Fruit fly (Drosophila melanogaster) whole organism, embryonic: Measurements from ENCODE around the gene Nak.

Source experiments
- Atf3 ChIP-seq: fragments of 200-800 bp; sonication (Bioruptor generic); optimal IDR thresholded peaks from 3 replicates; lab custom pipeline; 2016; ENCODE audit warnings: missing biosample characterization, missing genetic modification characterization
- Awh ChIP-seq: fragments of 200-800 bp; sonication (Bioruptor generic); IDR thresholded peaks from 2 replicates; pipeline ENCODE4, ENCODE4 v1.3.6; 2022; ENCODE audit warnings: missing biosample characterization, missing genetic modification characterization
- Blimp-1 ChIP-seq: fragments of 200-800 bp; sonication (Bioruptor generic); optimal IDR thresholded peaks from 3 replicates; lab custom pipeline; 2018; ENCODE audit warnings: missing biosample characterization, missing genetic modification characterization, mild to moderate bottlenecking, moderate library complexity, missing genetic modification reagents
- CG10431 ChIP-seq: fragments of 200-800 bp; sonication (Bioruptor generic); optimal IDR thresholded peaks from 3 replicates; lab custom pipeline; 2018; ENCODE audit warnings: missing biosample characterization, mild to moderate bottlenecking, missing genetic modification characterization
- CG10979 ChIP-seq: fragments of 200-800 bp; sonication (Bioruptor generic); optimal IDR thresholded peaks from 2 replicates; lab custom pipeline; 2018; ENCODE audit warnings: missing biosample characterization, mild to moderate bottlenecking, missing genetic modification characterization, moderate library complexity
- CG11456 ChIP-seq: fragments of 200-800 bp; sonication (Bioruptor generic); IDR thresholded peaks from 3 replicates; pipeline ENCODE4 v1.3.6; 2022; ENCODE audit warnings: missing biosample characterization, missing genetic modification characterization
- CG12299 ChIP-seq: fragments of 200-800 bp; sonication (Bioruptor generic); optimal IDR thresholded peaks from 2 replicates; lab custom pipeline; 2018; ENCODE audit warnings: missing biosample characterization, mild to moderate bottlenecking, missing genetic modification characterization
- CG13424 ChIP-seq: fragments of 200-800 bp; sonication (Bioruptor generic); optimal IDR thresholded peaks from 2 replicates; lab custom pipeline; 2019; ENCODE audit warnings: missing biosample characterization, mild to moderate bottlenecking, missing genetic modification characterization, moderate library complexity
- CG14014 ChIP-seq: fragments of 200-800 bp; sonication (Bioruptor generic); IDR thresholded peaks from 2 replicates; pipeline ENCODE4 v1.3.6; 2022; ENCODE audit warnings: missing biosample characterization, missing genetic modification characterization
- CG14050 ChIP-seq: fragments of 200-800 bp; sonication (Bioruptor generic); IDR thresholded peaks from 3 replicates; pipeline ENCODE4 v1.3.6; 2022; ENCODE audit warnings: missing biosample characterization, missing genetic modification characterization
- CG15269 ChIP-seq: fragments of 200-800 bp; sonication (Bioruptor generic); optimal IDR thresholded peaks from 2 replicates; lab custom pipeline; 2018; ENCODE audit warnings: missing biosample characterization, mild to moderate bottlenecking, missing genetic modification characterization, moderate library complexity
- CG16863 ChIP-seq: fragments of 200-800 bp; sonication (Bioruptor generic); optimal IDR thresholded peaks from 3 replicates; lab custom pipeline; 2016; ENCODE audit warnings: missing biosample characterization, missing genetic modification characterization
- CG17829 ChIP-seq: fragments of 200-800 bp; optimal IDR thresholded peaks from 2 replicates; lab custom pipeline; 2019; ENCODE audit warnings: missing biosample characterization, mild to moderate bottlenecking, missing genetic modification characterization, moderate library complexity
- CG18262 ChIP-seq: fragments of 200-800 bp; optimal IDR thresholded peaks from 3 replicates; lab custom pipeline; 2019; ENCODE audit warnings: missing biosample characterization, mild to moderate bottlenecking, missing genetic modification characterization, moderate library complexity
- CG32767 ChIP-seq: fragments of 200-800 bp; sonication (Bioruptor generic); IDR thresholded peaks from 2 replicates; pipeline ENCODE4 v1.3.6; 2022; ENCODE audit warnings: missing biosample characterization, missing genetic modification characterization
- CG34376 ChIP-seq: fragments of 200-800 bp; sonication (Bioruptor generic); optimal IDR thresholded peaks from 2 replicates; lab custom pipeline; 2018; ENCODE audit warnings: missing biosample characterization, mild to moderate bottlenecking, missing genetic modification characterization
- CG6272 ChIP-seq: fragments of 200-800 bp; sonication (Bioruptor generic); IDR thresholded peaks from 2 replicates; pipeline ENCODE4 v1.3.6; 2022; ENCODE audit warnings: missing biosample characterization, missing genetic modification characterization
- CG8089 ChIP-seq: fragments of 200-800 bp; sonication (Bioruptor generic); optimal IDR thresholded peaks from 3 replicates; lab custom pipeline; 2016; ENCODE audit warnings: missing biosample characterization, missing genetic modification characterization
- CG8388 ChIP-seq: fragments of 200-800 bp; sonication (Bioruptor generic); optimal IDR thresholded peaks from 2 replicates; lab custom pipeline; 2019; ENCODE audit warnings: missing biosample characterization, mild to moderate bottlenecking, missing genetic modification characterization, moderate library complexity
- CG9797 ChIP-seq: fragments of 200-800 bp; sonication (Bioruptor generic); optimal IDR thresholded peaks from 3 replicates; lab custom pipeline; 2018; ENCODE audit warnings: missing biosample characterization, mild to moderate bottlenecking, missing genetic modification characterization
- Dfd ChIP-seq, 2 experiments: fragments of >200 bp; optimal IDR thresholded peaks; 2 replicates each; lab custom pipeline; 2017; ENCODE audit warnings: missing biosample characterization in 2 of 2, missing genetic modification characterization in 2 of 2
- Gsc ChIP-seq: fragments of 200-800 bp; sonication (Bioruptor generic); IDR thresholded peaks from 2 replicates; pipeline ENCODE4 v1.3.6; 2022; ENCODE audit warnings: missing biosample characterization, missing genetic modification characterization
- H2.0 ChIP-seq: fragments of 200-800 bp; sonication (Bioruptor generic); IDR thresholded peaks from 2 replicates; pipeline ENCODE4 v1.3.6; 2022; ENCODE audit warnings: missing biosample characterization, missing genetic modification characterization
- Poxn ChIP-seq: fragments of 200-800 bp; sonication (Bioruptor generic); IDR thresholded peaks from 2 replicates; pipeline ENCODE4 v1.3.6; 2022; ENCODE audit warnings: missing biosample characterization, missing genetic modification characterization
- Ptx1 ChIP-seq: fragments of 200-800 bp; sonication (Bioruptor generic); IDR thresholded peaks from 2 replicates; pipeline ENCODE4 v1.3.6; 2022; ENCODE audit warnings: missing biosample characterization, missing genetic modification characterization
- Sry-δ ChIP-seq: fragments of 200-800 bp; sonication (Bioruptor generic); optimal IDR thresholded peaks from 2 replicates; lab custom pipeline; 2016; ENCODE audit warnings: missing biosample characterization, missing genetic modification characterization
- Vsx1 ChIP-seq: fragments of 200-800 bp; sonication (Bioruptor generic); optimal IDR thresholded peaks from 2 replicates; lab custom pipeline; 2017; ENCODE audit warnings: missing biosample characterization, mild to moderate bottlenecking, missing genetic modification characterization, missing genetic modification reagents
- ato ChIP-seq: fragments of 200-800 bp; sonication (Bioruptor generic); IDR thresholded peaks from 2 replicates; pipeline ENCODE4 v1.3.6; 2022; ENCODE audit warnings: missing biosample characterization, missing genetic modification characterization; ENCODE audit not compliant: partially characterized antibody
- br ChIP-seq: fragments of >200 bp; optimal IDR thresholded peaks from 2 replicates; lab custom pipeline; 2017
- bsh ChIP-seq, 2 experiments: fragments of 200-800 bp; sonication (Bioruptor generic); optimal IDR thresholded peaks; 2 replicates each; lab custom pipeline; 2017 to 2018; ENCODE audit warnings: mild to moderate bottlenecking in 2 of 2, missing biosample characterization in 2 of 2, missing genetic modification characterization in 2 of 2, moderate library complexity in 1 of 2
- chm ChIP-seq: fragments of 200-800 bp; sonication (Bioruptor generic); IDR thresholded peaks from 2 replicates; pipeline ENCODE4 v1.3.6; 2022; ENCODE audit warnings: missing biosample characterization, missing genetic modification characterization
- danr ChIP-seq: fragments of 200-800 bp; sonication (Bioruptor generic); IDR thresholded peaks from 2 replicates; pipeline ENCODE4 v1.3.6; 2022; ENCODE audit warnings: missing biosample characterization, missing genetic modification characterization
- disco-r ChIP-seq: fragments of 200-800 bp; sonication (Bioruptor generic); optimal IDR thresholded peaks from 2 replicates; lab custom pipeline; 2016; ENCODE audit warnings: missing biosample characterization, missing genetic modification characterization
- dysf ChIP-seq: fragments of 200-800 bp; sonication (Bioruptor generic); IDR thresholded peaks from 3 replicates; pipeline ENCODE4 v1.3.6; 2022; ENCODE audit warnings: missing biosample characterization, missing genetic modification characterization
- fd64A ChIP-seq: fragments of 200-800 bp; sonication (Bioruptor generic); optimal IDR thresholded peaks from 3 replicates; lab custom pipeline; 2018; ENCODE audit warnings: missing biosample characterization, mild to moderate bottlenecking, missing genetic modification characterization
- fd96Cb ChIP-seq: fragments of 200-800 bp; sonication (Bioruptor generic); optimal IDR thresholded peaks from 2 replicates; lab custom pipeline; 2018; ENCODE audit warnings: missing biosample characterization, mild to moderate bottlenecking, missing genetic modification characterization, moderate library complexity
- fru ChIP-seq: fragments of >200 bp; optimal IDR thresholded peaks from 2 replicates; lab custom pipeline; 2017
- ken ChIP-seq: fragments of 200-800 bp; sonication (Bioruptor generic); IDR thresholded peaks from 3 replicates; pipeline ENCODE4 v1.3.6; 2022; ENCODE audit warnings: missing biosample characterization, missing genetic modification characterization
- lola ChIP-seq, 3 experiments: fragments of >200 bp in 2 of 3; fragments of 200-800 bp in 1 of 3; sonication (Bioruptor generic) in 1 of 3; optimal IDR thresholded peaks; 2 replicates each; lab custom pipeline; 2017 to 2019; ENCODE audit warnings: missing biosample characterization in 3 of 3, missing genetic modification characterization in 3 of 3, mild to moderate bottlenecking in 1 of 3, moderate library complexity in 1 of 3
- otp ChIP-seq: fragments of 200-800 bp; sonication (Bioruptor generic); IDR thresholded peaks from 3 replicates; pipeline ENCODE4, ENCODE4 v1.3.6; 2022; ENCODE audit warnings: missing biosample characterization, missing genetic modification characterization
- p53 ChIP-seq: fragments of 200-800 bp; sonication (Bioruptor generic); optimal IDR thresholded peaks from 2 replicates; lab custom pipeline; 2016; ENCODE audit warnings: missing biosample characterization, missing genetic modification characterization
- pb ChIP-seq: fragments of 200-800 bp; sonication (Bioruptor generic); optimal IDR thresholded peaks from 3 replicates; lab custom pipeline; 2016; ENCODE audit warnings: missing biosample characterization, missing genetic modification characterization
- prd ChIP-seq, 3 experiments: fragments of >200 bp in 2 of 3; fragments of 200-800 bp in 1 of 3; sonication (Bioruptor generic) in 1 of 3; optimal IDR thresholded peaks in 2 of 3; IDR thresholded peaks in 1 of 3; 2 replicates in 2 of 3; 3 replicates in 1 of 3; pipeline versions ENCODE4 v1.3.6 to Lab custom; 2017 to 2022; ENCODE audit warnings: missing biosample characterization in 1 of 3, missing genetic modification characterization in 1 of 3
- pum ChIP-seq: fragments of 200-800 bp; sonication (Bioruptor generic); optimal IDR thresholded peaks from 2 replicates; lab custom pipeline; 2016; ENCODE audit warnings: missing biosample characterization, missing genetic modification characterization
- pzg ChIP-seq: fragments of 200-800 bp; sonication (Bioruptor generic); optimal IDR thresholded peaks from 3 replicates; lab custom pipeline; 2018; ENCODE audit warnings: missing biosample characterization, mild to moderate bottlenecking, missing genetic modification characterization, moderate library complexity
- rib ChIP-seq: fragments of 200-800 bp; sonication (Bioruptor generic); IDR thresholded peaks from 2 replicates; pipeline ENCODE4 v1.3.6; 2022; ENCODE audit warnings: missing biosample characterization, missing genetic modification characterization
- sqz ChIP-seq: fragments of 200-800 bp; sonication (Bioruptor generic); optimal IDR thresholded peaks from 3 replicates; lab custom pipeline; 2018; ENCODE audit warnings: missing biosample characterization, mild to moderate bottlenecking, missing genetic modification characterization
- stwl ChIP-seq: fragments of 200-800 bp; sonication (Bioruptor generic); optimal IDR thresholded peaks from 3 replicates; lab custom pipeline; 2018; ENCODE audit warnings: missing biosample characterization, mild to moderate bottlenecking, missing genetic modification characterization, moderate library complexity
- zen ChIP-seq: fragments of 200-800 bp; sonication (Bioruptor generic); optimal IDR thresholded peaks from 3 replicates; lab custom pipeline; 2018; ENCODE audit warnings: missing biosample characterization, mild to moderate bottlenecking, missing genetic modification characterization, moderate library complexity
- zf30C ChIP-seq: fragments of 200-800 bp; sonication (Bioruptor generic); optimal IDR thresholded peaks from 3 replicates; lab custom pipeline; 2018; ENCODE audit warnings: missing biosample characterization, mild to moderate bottlenecking, missing genetic modification characterization

The Nak gene

dm6 chr2L:18953512-18954254 is 14.9 kb downstream of the Nak start (continued):
- TF ChIP-seq pzg (GFP tag; lab: Kevin White, UChicago) (no peak), zf30C (GFP tag; lab: Kevin White, UChicago) (peak; percentile 13), bsh (GFP tag; optimal IDR thresholded peaks at IDR 0.05; lab: Kevin White, UChicago) (peak in 1 of 2 experiments; percentile 6), Ptx1 (GFP tag; lab: Robert Waterston, UW) (0 out of 2 replicates have a peak, but pooled peaks have one; percentile 13), CG14014 (GFP tag; lab: Robert Waterston, UW) (peak; percentile 39; the same call in 1 of the 2 replicates), CG18262 (tag; lab: Kevin White, UChicago) (peak; percentile 54), stwl (tag; lab: Kevin White, UChicago) (no peak), CG8089 (GFP tag; lab: Kevin White, UChicago) (no peak), fd64A (GFP tag; lab: Kevin White, UChicago) (no peak), CG32767 (GFP tag; lab: Robert Waterston, UW) (no peak), CG6272 (no peak), CG15269 (tag; lab: Kevin White, UChicago) (peak; percentile 47), CG9797 (GFP tag; lab: Kevin White, UChicago) (no peak), sqz (GFP tag; lab: Kevin White, UChicago) (no peak), prd (optimal IDR thresholded peaks at IDR 0.05; lab: Kevin White, UChicago) (no peak), prd (GFP tag; IDR thresholded peaks at IDR 0.05; lab: Robert Waterston, UW) (no peak; the same call in 2 of the 3 replicates), Gsc (GFP tag; lab: Robert Waterston, UW) (no peak), Awh (GFP tag; lab: Robert Waterston, UW) (no peak), danr (GFP tag; lab: Robert Waterston, UW) (no peak), CG12299 (no peak), dysf (GFP tag; lab: Robert Waterston, UW) (peak; percentile 59; the same call in 1 of the 3 replicates), CG11456 (no peak), CG10979 (peak; percentile 27), chm (no peak), br (lab: Kevin White, UChicago) (no peak), Blimp-1 (peak; percentile 24), otp (no peak), ken (GFP tag; lab: Robert Waterston, UW) (no peak), lola (GFP tag; optimal IDR thresholded peaks at IDR 0.05; lab: Kevin White, UChicago) (peak in 1 of 3 experiments; percentile 21), H2.0 (GFP tag; lab: Robert Waterston, UW) (no peak), CG17829 (tag; lab: Kevin White, UChicago) (peak; percentile 29), pum (GFP tag; lab: Kevin White, UChicago) (no peak), disco-r (GFP tag; lab: Kevin White, UChicago) (no peak), CG8388 (peak; percentile 22), CG34376 (GFP tag; lab: Kevin White, UChicago) (peak; percentile 9), p53 (GFP tag; lab: Kevin White, UChicago) (no peak), CG14050 (GFP tag; lab: Robert Waterston, UW) (no peak), pb (no peak), CG16863 (GFP tag; lab: Kevin White, UChicago) (no peak), CG10431 (GFP tag; lab: Kevin White, UChicago) (no peak), fd96Cb (tag; lab: Kevin White, UChicago) (peak; percentile 18), ato (no peak), CG13424 (peak; percentile 17), Poxn (GFP tag; lab: Robert Waterston, UW) (no peak), fru (no peak), rib (GFP tag; lab: Robert Waterston, UW) (0 out of 2 replicates have a peak, but pooled peaks have one; percentile 4), Atf3 (GFP tag; lab: Kevin White, UChicago) (no peak), Sry-δ (GFP tag; lab: Kevin White, UChicago) (no peak), Vsx1 (no peak), Dfd (GFP tag; optimal IDR thresholded peaks at IDR 0.05; lab: Kevin White, UChicago) (no peak), zen (tag; lab: Kevin White, UChicago) (no peak)
